Fruit fly (Drosophila melanogaster) whole organism, embryonic: ENCODE measurements around the gene P58IPK.

Source experiments
- ATbp ChIP-seq: fragments of 200-800 bp; sonication (Bioruptor generic); optimal IDR thresholded peaks from 2 replicates; lab custom pipeline; 2017; ENCODE audit warnings: missing biosample characterization, mild to moderate bottlenecking, missing genetic modification characterization, missing genetic modification reagents
- Bdp1 ChIP-seq: fragments of 200-800 bp; sonication (Bioruptor generic); optimal IDR thresholded peaks from 3 replicates; lab custom pipeline; 2016; ENCODE audit warnings: missing biosample characterization, missing genetic modification characterization
- Bteb2 ChIP-seq: fragments of 200-800 bp; sonication (Bioruptor generic); optimal IDR thresholded peaks from 2 replicates; lab custom pipeline; 2016; ENCODE audit warnings: missing biosample characterization, missing genetic modification characterization
- CG1024 ChIP-seq: fragments of 200-800 bp; sonication (Bioruptor generic); IDR thresholded peaks from 2 replicates; pipeline ENCODE4 v1.3.6; 2022; ENCODE audit warnings: missing biosample characterization, missing genetic modification characterization
- CG10462 ChIP-seq: fragments of 200-800 bp; sonication (Bioruptor generic); optimal IDR thresholded peaks from 2 replicates; lab custom pipeline; 2016; ENCODE audit warnings: missing biosample characterization, missing genetic modification characterization
- CG12299 ChIP-seq: fragments of 200-800 bp; sonication (Bioruptor generic); optimal IDR thresholded peaks from 2 replicates; lab custom pipeline; 2018; ENCODE audit warnings: missing biosample characterization, mild to moderate bottlenecking, missing genetic modification characterization
- CG15514 ChIP-seq: fragments of 200-800 bp; sonication (Bioruptor generic); optimal IDR thresholded peaks from 3 replicates; lab custom pipeline; 2017; ENCODE audit warnings: missing biosample characterization, missing genetic modification characterization, mild to moderate bottlenecking, moderate library complexity, missing genetic modification reagents
- CG16813 ChIP-seq: fragments of 200-800 bp; sonication (Bioruptor generic); IDR thresholded peaks from 3 replicates; pipeline ENCODE4 v1.3.6; 2022; ENCODE audit warnings: missing biosample characterization, missing genetic modification characterization; ENCODE audit not compliant: partially characterized antibody
- CG18476 ChIP-seq: fragments of 200-800 bp; sonication (Bioruptor generic); optimal IDR thresholded peaks from 2 replicates; lab custom pipeline; 2016; ENCODE audit warnings: missing biosample characterization, mild to moderate bottlenecking, missing genetic modification characterization
- CG18619 ChIP-seq: fragments of 200-800 bp; sonication (Bioruptor generic); optimal IDR thresholded peaks from 3 replicates; lab custom pipeline; 2017; ENCODE audit warnings: missing biosample characterization, mild to moderate bottlenecking, missing genetic modification characterization
- CG2116 ChIP-seq: fragments of 200-800 bp; sonication (Bioruptor generic); optimal IDR thresholded peaks from 3 replicates; lab custom pipeline; 2018; ENCODE audit warnings: missing biosample characterization, mild to moderate bottlenecking, missing genetic modification characterization
- CG30020 ChIP-seq: fragments of 200-800 bp; optimal IDR thresholded peaks from 2 replicates; lab custom pipeline; 2019; ENCODE audit warnings: missing biosample characterization, mild to moderate bottlenecking, missing genetic modification characterization, moderate library complexity
- CG30403 ChIP-seq: fragments of 200-800 bp; sonication (Bioruptor generic); optimal IDR thresholded peaks from 3 replicates; lab custom pipeline; 2016; ENCODE audit warnings: missing biosample characterization, missing genetic modification characterization
- CG33213 ChIP-seq: fragments of 200-800 bp; sonication (Bioruptor generic); optimal IDR thresholded peaks from 3 replicates; lab custom pipeline; 2016; ENCODE audit warnings: missing biosample characterization, missing genetic modification characterization
- CG43689 ChIP-seq: fragments of 200-800 bp; sonication (Bioruptor generic); IDR thresholded peaks from 2 replicates; pipeline ENCODE4 v1.3.6; 2022; ENCODE audit warnings: missing biosample characterization, missing genetic modification characterization
- CG4707 ChIP-seq: fragments of 200-800 bp; sonication (Bioruptor generic); optimal IDR thresholded peaks from 2 replicates; lab custom pipeline; 2018; ENCODE audit warnings: missing biosample characterization, mild to moderate bottlenecking, missing genetic modification characterization, moderate library complexity
- CG5245 ChIP-seq: fragments of 200-800 bp; sonication (Bioruptor generic); optimal IDR thresholded peaks from 3 replicates; lab custom pipeline; 2016; ENCODE audit warnings: missing biosample characterization, missing genetic modification characterization
- CG5953 ChIP-seq: fragments of 200-800 bp; sonication (Bioruptor generic); IDR thresholded peaks from 2 replicates; pipeline ENCODE4 v1.3.6; 2022; ENCODE audit warnings: missing biosample characterization, missing genetic modification characterization
- CG8281 ChIP-seq: fragments of 200-800 bp; sonication (Bioruptor generic); optimal IDR thresholded peaks from 2 replicates; lab custom pipeline; 2018; ENCODE audit warnings: missing biosample characterization, mild to moderate bottlenecking, missing genetic modification characterization, moderate library complexity
- CG8478 ChIP-seq: fragments of >200 bp; optimal IDR thresholded peaks from 2 replicates; lab custom pipeline; 2018
- Dbx ChIP-seq: fragments of 200-800 bp; sonication (Bioruptor generic); IDR thresholded peaks from 3 replicates; pipeline ENCODE4 v1.3.6; 2022; ENCODE audit warnings: missing biosample characterization, missing genetic modification characterization
- Dp ChIP-seq: fragments of 200-800 bp; sonication (Bioruptor generic); optimal IDR thresholded peaks from 2 replicates; lab custom pipeline; 2018; ENCODE audit warnings: missing biosample characterization, mild to moderate bottlenecking, missing genetic modification characterization, moderate library complexity
- Drgx ChIP-seq: fragments of 200-800 bp; sonication (Bioruptor generic); IDR thresholded peaks from 2 replicates; pipeline ENCODE4 v1.3.6; 2022; ENCODE audit warnings: missing biosample characterization, missing genetic modification characterization
- Ets97D ChIP-seq: fragments of 200-800 bp; sonication (Bioruptor generic); optimal IDR thresholded peaks from 3 replicates; lab custom pipeline; 2016; ENCODE audit warnings: missing biosample characterization, missing genetic modification characterization
- Fer1 ChIP-seq: fragments of 200-800 bp; sonication (Bioruptor generic); optimal IDR thresholded peaks from 2 replicates; lab custom pipeline; 2017; ENCODE audit warnings: missing biosample characterization, mild to moderate bottlenecking, missing genetic modification characterization
- Hr51 ChIP-seq, 2 experiments: fragments of 200-800 bp; sonication (Bioruptor generic); optimal IDR thresholded peaks; 2 replicates in 1 of 2; 3 replicates in 1 of 2; lab custom pipeline; 2016 to 2018; ENCODE audit warnings: missing biosample characterization in 2 of 2, missing genetic modification characterization in 2 of 2, mild to moderate bottlenecking in 1 of 2, moderate library complexity in 1 of 2
- Mad ChIP-seq: fragments of 200-800 bp; sonication (Bioruptor generic); optimal IDR thresholded peaks from 2 replicates; lab custom pipeline; 2016; ENCODE audit warnings: missing biosample characterization, missing genetic modification characterization
- NC2α ChIP-seq: fragments of 200-800 bp; sonication (Bioruptor generic); optimal IDR thresholded peaks from 2 replicates; lab custom pipeline; 2016; ENCODE audit warnings: missing biosample characterization, missing genetic modification characterization
- Nf-YC ChIP-seq: fragments of 200-800 bp; optimal IDR thresholded peaks from 3 replicates; lab custom pipeline; 2019; ENCODE audit warnings: missing biosample characterization, mild to moderate bottlenecking, missing genetic modification characterization, moderate library complexity
- Oaz ChIP-seq: fragments of 200-800 bp; sonication (Bioruptor generic); IDR thresholded peaks from 2 replicates; pipeline ENCODE4 v1.3.6; 2022; ENCODE audit warnings: missing biosample characterization, missing genetic modification characterization
- Six4 ChIP-seq: fragments of 200-800 bp; sonication (Bioruptor generic); optimal IDR thresholded peaks from 2 replicates; lab custom pipeline; 2016; ENCODE audit warnings: missing biosample characterization, missing genetic modification characterization
- Spps ChIP-seq: fragments of 200-800 bp; sonication (Bioruptor generic); optimal IDR thresholded peaks from 2 replicates; lab custom pipeline; 2018; ENCODE audit warnings: missing biosample characterization, mild to moderate bottlenecking, missing genetic modification characterization
- Ssrp ChIP-seq: fragments of 200-800 bp; sonication (Bioruptor generic); optimal IDR thresholded peaks from 2 replicates; lab custom pipeline; 2018; ENCODE audit warnings: missing biosample characterization, mild to moderate bottlenecking, missing genetic modification characterization, moderate library complexity
- TFAM ChIP-seq: fragments of 200-800 bp; sonication (Bioruptor generic); optimal IDR thresholded peaks from 2 replicates; lab custom pipeline; 2017; ENCODE audit warnings: missing biosample characterization, missing genetic modification characterization, inconsistent platforms
- YL-1 ChIP-seq: fragments of 200-800 bp; sonication (Bioruptor generic); optimal IDR thresholded peaks from 3 replicates; lab custom pipeline; 2017; ENCODE audit warnings: missing biosample characterization, mild to moderate bottlenecking, missing genetic modification characterization
- bsh ChIP-seq, 2 experiments: fragments of 200-800 bp; sonication (Bioruptor generic); optimal IDR thresholded peaks; 2 replicates each; lab custom pipeline; 2017 to 2018; ENCODE audit warnings: mild to moderate bottlenecking in 2 of 2, missing biosample characterization in 2 of 2, missing genetic modification characterization in 2 of 2, moderate library complexity in 1 of 2
- cad ChIP-seq: fragments of >200 bp; optimal IDR thresholded peaks from 2 replicates; lab custom pipeline; 2017; ENCODE audit warnings: missing biosample characterization, missing genetic modification characterization
- cato ChIP-seq: fragments of 200-800 bp; sonication (Bioruptor generic); optimal IDR thresholded peaks from 2 replicates; lab custom pipeline; 2016; ENCODE audit warnings: missing biosample characterization, missing genetic modification characterization, borderline replicate concordance
- da ChIP-seq: fragments of 200-800 bp; sonication (Bioruptor generic); optimal IDR thresholded peaks from 2 replicates; lab custom pipeline; 2016; ENCODE audit warnings: missing biosample characterization, missing genetic modification characterization
- dmrt99B ChIP-seq: fragments of 200-800 bp; sonication (Bioruptor generic); optimal IDR thresholded peaks from 2 replicates; lab custom pipeline; 2018; ENCODE audit warnings: missing biosample characterization, mild to moderate bottlenecking, missing genetic modification characterization, moderate library complexity
- gem ChIP-seq: fragments of 200-800 bp; sonication (Bioruptor generic); optimal IDR thresholded peaks from 2 replicates; lab custom pipeline; 2019; ENCODE audit warnings: missing biosample characterization, mild to moderate bottlenecking, missing genetic modification characterization, moderate library complexity
- gt ChIP-seq: fragments of 200-800 bp; sonication (Bioruptor generic); IDR thresholded peaks from 2 replicates; pipeline ENCODE4 v1.3.6; 2022; ENCODE audit warnings: missing biosample characterization, missing genetic modification characterization
- hb ChIP-seq: fragments of 200-800 bp; sonication (Bioruptor generic); IDR thresholded peaks from 3 replicates; pipeline ENCODE4 v1.3.6; 2022; ENCODE audit warnings: missing biosample characterization, missing genetic modification characterization; ENCODE audit not compliant: partially characterized antibody
- hkb ChIP-seq, 2 experiments: fragments of 200-800 bp in 1 of 2; fragments of >200 bp in 1 of 2; sonication (Bioruptor generic) in 1 of 2; IDR thresholded peaks in 1 of 2; optimal IDR thresholded peaks in 1 of 2; 2 replicates each; pipeline versions ENCODE4 v1.3.6 to Lab custom; 2017 to 2022; ENCODE audit warnings: missing biosample characterization in 1 of 2, missing genetic modification characterization in 1 of 2
- pita ChIP-seq: fragments of 200-800 bp; sonication (Bioruptor generic); optimal IDR thresholded peaks from 2 replicates; lab custom pipeline; 2017; ENCODE audit warnings: missing biosample characterization, mild to moderate bottlenecking, missing genetic modification characterization
- scrt ChIP-seq: fragments of 200-800 bp; sonication (Bioruptor generic); optimal IDR thresholded peaks from 2 replicates; lab custom pipeline; 2018; ENCODE audit warnings: missing biosample characterization, mild to moderate bottlenecking, missing genetic modification characterization, moderate library complexity
- sens-2 ChIP-seq: fragments of 200-800 bp; sonication (Bioruptor generic); IDR thresholded peaks from 2 replicates; pipeline ENCODE4 v1.3.6; 2022; ENCODE audit warnings: missing biosample characterization, missing genetic modification characterization
- unc-4 ChIP-seq: fragments of 200-800 bp; sonication (Bioruptor generic); IDR thresholded peaks from 2 replicates; pipeline ENCODE4 v1.3.6; 2022; ENCODE audit warnings: missing biosample characterization, missing genetic modification characterization; ENCODE audit not compliant: partially characterized antibody
- vfl ChIP-seq: fragments of 200-800 bp; sonication (Bioruptor generic); optimal IDR thresholded peaks from 2 replicates; lab custom pipeline; 2016; ENCODE audit warnings: missing biosample characterization, missing genetic modification characterization
- vvl ChIP-seq: fragments of 200-800 bp; sonication (Bioruptor generic); IDR thresholded peaks from 2 replicates; pipeline ENCODE4 v1.3.6; 2022; ENCODE audit warnings: missing biosample characterization, missing genetic modification characterization
- zen ChIP-seq: fragments of 200-800 bp; sonication (Bioruptor generic); optimal IDR thresholded peaks from 3 replicates; lab custom pipeline; 2018; ENCODE audit warnings: missing biosample characterization, mild to moderate bottlenecking, missing genetic modification characterization, moderate library complexity

The P58IPK gene

dm6 chr3R:9598099-9598498 is 11.4 kb downstream of the P58IPK start (continued):
- TF ChIP-seq Bdp1 = no peak
- no peak for TF ChIP-seq CG18476 (GFP tag; lab: Kevin White, UChicago)
- peak; percentile 14 to 59 for TF ChIP-seq Hr51 (GFP tag; optimal IDR thresholded peaks at IDR 0.05; lab: Kevin White, UChicago)
- no peak for TF ChIP-seq sens-2 (GFP tag; lab: Robert Waterston, UW)
- TF ChIP-seq bsh (GFP tag; optimal IDR thresholded peaks at IDR 0.05; lab: Kevin White, UChicago) = peak; percentile 67 to 83
- no peak for TF ChIP-seq CG16813
- TF ChIP-seq zen = peak; percentile 64
- TF ChIP-seq Drgx = peak; percentile 73
- TF ChIP-seq CG8281 (tag; lab: Kevin White, UChicago) = no peak
- TF ChIP-seq NC2α (GFP tag; lab: Kevin White, UChicago) = peak; percentile 33
- TF ChIP-seq ATbp = peak; percentile 46
- no peak for TF ChIP-seq Oaz (GFP tag; lab: Robert Waterston, UW)
- TF ChIP-seq Bteb2 = no peak
- TF ChIP-seq Six4 = no peak
- TF ChIP-seq vvl (GFP tag; lab: Robert Waterston, UW) = peak; percentile 51; the same call in 1 of the 2 replicates
- TF ChIP-seq CG1024 (GFP tag; lab: Robert Waterston, UW) = 0 out of 2 replicates have a peak, but pooled peaks have one; percentile 35
- TF ChIP-seq vfl (GFP tag; lab: Kevin White, UChicago) = no peak
- TF ChIP-seq dmrt99B = peak; percentile 71
- TF ChIP-seq unc-4 = no peak
- no peak for TF ChIP-seq YL-1 (GFP tag; lab: Kevin White, UChicago)
- TF ChIP-seq CG30020 (tag; lab: Kevin White, UChicago) = no peak
- peak; percentile 78 for TF ChIP-seq gem (tag; lab: Kevin White, UChicago)
- no peak for TF ChIP-seq cato (GFP tag; lab: Kevin White, UChicago)
- TF ChIP-seq hb (GFP tag; lab: Robert Waterston, UW) = no peak
- no peak for TF ChIP-seq Dp (GFP tag; lab: Kevin White, UChicago)
- peak; percentile 18 for TF ChIP-seq Mad (GFP tag; lab: Kevin White, UChicago)
- no peak for TF ChIP-seq cad
- no peak for TF ChIP-seq CG33213
- TF ChIP-seq CG5953 = no peak
- TF ChIP-seq gt (GFP tag; lab: Robert Waterston, UW) = no peak
- TF ChIP-seq CG8478 = no peak
- TF ChIP-seq scrt = no peak
- TF ChIP-seq da (GFP tag; lab: Kevin White, UChicago) = no peak
- TF ChIP-seq Fer1 (GFP tag; lab: Kevin White, UChicago) = no peak
- no peak for TF ChIP-seq TFAM (GFP tag; lab: Kevin White, UChicago)
- no peak for TF ChIP-seq Nf-YC (tag; lab: Kevin White, UChicago)
- no peak for TF ChIP-seq CG43689 (GFP tag; lab: Robert Waterston, UW)
- TF ChIP-seq hkb (optimal IDR thresholded peaks at IDR 0.05; lab: Kevin White, UChicago) = no peak
- 0 out of 2 replicates have a peak, but pooled peaks have one; percentile 18 for TF ChIP-seq hkb (GFP tag; IDR thresholded peaks at IDR 0.05; lab: Robert Waterston, UW)
- peak; percentile 59 for TF ChIP-seq CG5245 (GFP tag; lab: Kevin White, UChicago)
- no peak for TF ChIP-seq Dbx (GFP tag; lab: Robert Waterston, UW)
- TF ChIP-seq CG12299 (tag; lab: Kevin White, UChicago) = no peak
- TF ChIP-seq pita (GFP tag; lab: Kevin White, UChicago) = no peak
- TF ChIP-seq CG15514 = no peak
- TF ChIP-seq CG18619 (GFP tag; lab: Kevin White, UChicago) = peak; percentile 39
- no peak for TF ChIP-seq CG2116
- TF ChIP-seq CG30403 (GFP tag; lab: Kevin White, UChicago) = peak; percentile 44
- peak; percentile 62 for TF ChIP-seq Spps
- peak; percentile 42 for TF ChIP-seq CG4707 (GFP tag; lab: Kevin White, UChicago)
- TF ChIP-seq CG10462 (GFP tag; lab: Kevin White, UChicago) = peak; percentile 46
- TF ChIP-seq Ets97D = no peak
- TF ChIP-seq Ssrp (tag; lab: Kevin White, UChicago) = peak; percentile 65
